Fruit fly (Drosophila melanogaster): ENCODE data around the gene CG11357.

Gene CG11357

DNA sequence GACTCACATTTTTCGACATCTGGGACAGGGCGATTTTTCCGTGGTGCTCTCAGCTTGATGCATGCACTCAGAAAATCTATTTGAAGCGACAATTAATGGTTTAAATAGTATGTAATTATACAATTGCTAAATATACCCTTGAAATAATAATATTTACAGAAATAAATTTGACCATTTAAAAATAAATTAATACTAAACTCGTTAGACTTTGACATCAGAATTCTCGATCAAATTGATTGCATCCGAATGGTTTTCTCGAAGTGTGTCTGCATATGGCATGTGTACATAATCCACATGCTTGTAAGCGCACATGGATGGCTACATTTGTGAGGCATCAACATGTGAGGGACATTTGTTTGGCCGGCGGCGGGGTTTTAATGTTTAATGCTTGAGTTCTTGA, 4.8 kb downstream of the CG11357 start (continued):
- no peak for TF ChIP-seq CG16813 (GFP tag; IDR thresholded peaks at IDR 0.05; ENCODE audit: partially characterized antibody)
- no peak for TF ChIP-seq vfl (GFP tag; optimal IDR thresholded peaks at IDR 0.05)
- no peak for TF ChIP-seq Doc2 (GFP tag; IDR thresholded peaks at IDR 0.05)
- no peak for TF ChIP-seq jigr1 (GFP tag; IDR thresholded peaks at IDR 0.05)
- no peak for TF ChIP-seq CG12769 (tag; optimal IDR thresholded peaks at IDR 0.05)
- no peak for TF ChIP-seq z (GFP tag; IDR thresholded peaks at IDR 0.05)
- peak; percentile 43; the same call in 1 of the 2 replicates for TF ChIP-seq ranshi (GFP tag; IDR thresholded peaks at IDR 0.05)
- TF ChIP-seq E2f2 (GFP tag; IDR thresholded peaks at IDR 0.05): peak; percentile 40; the same call in 1 of the 2 replicates
- TF ChIP-seq CG11456 (GFP tag; IDR thresholded peaks at IDR 0.05): no peak
- 0 out of 2 replicates have a peak, but pooled peaks have one; percentile 35 for TF ChIP-seq dimm (GFP tag; IDR thresholded peaks at IDR 0.05)
- no peak for TF ChIP-seq Mes4 (GFP tag; optimal IDR thresholded peaks at IDR 0.05)
- TF ChIP-seq Hey (tag; optimal IDR thresholded peaks at IDR 0.05): no peak
- no peak for TF ChIP-seq da (GFP tag; optimal IDR thresholded peaks at IDR 0.05)
- no peak for TF ChIP-seq CG4282 (GFP tag; optimal IDR thresholded peaks at IDR 0.05)
- peak; percentile 74 for TF ChIP-seq Med (GFP tag)
- peak; percentile 66 for TF ChIP-seq lmd (GFP tag; IDR thresholded peaks at IDR 0.05)
- no peak for TF ChIP-seq prd (optimal IDR thresholded peaks at IDR 0.05)
- peak; percentile 89 for TF ChIP-seq prd (GFP tag; IDR thresholded peaks at IDR 0.05)
- TF ChIP-seq sug (tag; optimal IDR thresholded peaks at IDR 0.05): no peak
- TF ChIP-seq cwo (GFP tag; optimal IDR thresholded peaks at IDR 0.05): peak; percentile 3
- no peak for TF ChIP-seq CG11398 (GFP tag; optimal IDR thresholded peaks at IDR 0.05)
- TF ChIP-seq CHES-1-like (GFP tag; optimal IDR thresholded peaks at IDR 0.05): no peak
- TF ChIP-seq CG32532 (GFP tag; IDR thresholded peaks at IDR 0.05): no peak
- TF ChIP-seq Xbp1 (GFP tag; optimal IDR thresholded peaks at IDR 0.05): peak; percentile 52
- no peak for TF ChIP-seq CG4328 (GFP tag; optimal IDR thresholded peaks at IDR 0.05)
- peak in 1 of 2 experiments; percentile 33 for TF ChIP-seq Eip74EF (GFP tag; optimal IDR thresholded peaks at IDR 0.05)
- no peak for TF ChIP-seq bowl (GFP tag; IDR thresholded peaks at IDR 0.05)
- peak; percentile 54 for TF ChIP-seq CG8290 (GFP tag; optimal IDR thresholded peaks at IDR 0.05)
- TF ChIP-seq CG8290 (tag; optimal IDR thresholded peaks at IDR 0.05): no peak
- peak; percentile 32 for TF ChIP-seq Mad (GFP tag; optimal IDR thresholded peaks at IDR 0.05)
- TF ChIP-seq inv (GFP tag; IDR thresholded peaks at IDR 0.05; ENCODE audit: partially characterized antibody): no peak
- TF ChIP-seq CG2889 (GFP tag; IDR thresholded peaks at IDR 0.05): no peak
- peak; percentile 30; the same call in 1 of the 2 replicates for TF ChIP-seq wor (GFP tag; IDR thresholded peaks at IDR 0.05)
- no peak for TF ChIP-seq ERR (GFP tag; optimal IDR thresholded peaks at IDR 0.05)
- peak; percentile 79 for TF ChIP-seq trem (tag; optimal IDR thresholded peaks at IDR 0.05)
- no peak for TF ChIP-seq Hr39 (optimal IDR thresholded peaks at IDR 0.05)
- TF ChIP-seq phol (tag; optimal IDR thresholded peaks at IDR 0.05): peak; percentile 81
- peak; percentile 55 for TF ChIP-seq CG1602 (GFP tag; optimal IDR thresholded peaks at IDR 0.05)
- no peak for TF ChIP-seq CG13287 (GFP tag; IDR thresholded peaks at IDR 0.05; ENCODE audit: partially characterized antibody)
- TF ChIP-seq CG14860 (GFP tag; IDR thresholded peaks at IDR 0.05; ENCODE audit: partially characterized antibody): no peak
- peak; percentile 72 for TF ChIP-seq CG17328 (GFP tag; IDR thresholded peaks at IDR 0.05)
- no peak for TF ChIP-seq CG3847 (GFP tag; IDR thresholded peaks at IDR 0.05)
- TF ChIP-seq dmrt99B (tag; optimal IDR thresholded peaks at IDR 0.05): peak; percentile 64
- no peak for TF ChIP-seq Awh (GFP tag; IDR thresholded peaks at IDR 0.05)
- no peak for TF ChIP-seq ham (GFP tag; IDR thresholded peaks at IDR 0.05)
- TF ChIP-seq zf30C (GFP tag; optimal IDR thresholded peaks at IDR 0.05): peak; percentile 87
- TF ChIP-seq bab2 (GFP tag; optimal IDR thresholded peaks at IDR 0.05): no peak
- TF ChIP-seq wek (GFP tag; optimal IDR thresholded peaks at IDR 0.05): no peak
- no peak for TF ChIP-seq Dll (GFP tag; IDR thresholded peaks at IDR 0.05; ENCODE audit: partially characterized antibody)
- TF ChIP-seq ttk (GFP tag; IDR thresholded peaks at IDR 0.05): peak; percentile 31; the same call in 1 of the 2 replicates
- TF ChIP-seq CG10543 (GFP tag; optimal IDR thresholded peaks at IDR 0.05): no peak
- peak; percentile 25 for TF ChIP-seq CG10147 (GFP tag; optimal IDR thresholded peaks at IDR 0.05)

Data from whole organism, embryonic.